Worm (Caenorhabditis elegans) whole organism, L4/young adult: Measurements from ENCODE around the gene Y116A8A.6.

Experiments
- W03F9.2 ChIP-seq: fragments of 150-350 bp; optimal IDR thresholded peaks from 2 replicates; lab custom pipeline; 2014; ENCODE audit warnings: missing biosample characterization, missing genetic modification characterization
- dao-5 ChIP-seq: sonication (generic microtip); optimal IDR thresholded peaks from 2 replicates; lab custom pipeline; 2016; ENCODE audit warnings: missing genotype, missing genetic modification characterization, moderate library complexity, missing compliant biosample characterization

- TF ChIP-seq dao-5 = no peak
- no peak for TF ChIP-seq W03F9.2 (tag; lab: Kevin White, UChicago)
Observed at ce11 chrIV:16822529-16822928, 6.1 kb downstream of the Y116A8A.6 start, which contains the start of gene Y116A8A.4.
